Fruit fly (Drosophila melanogaster): ENCODE measurements around the gene FASN2.

Gene FASN2

dm6 chr2L:3037153-3037579, 6.6 kb upstream of the FASN2 start, which contains the start of the genes CG17260 and SerRS:
Gene CG17260, plus strand, starts transcription at chr2L:3037230.
Gene SerRS, minus strand, starts transcription at chr2L:3037403.
- no peak for TF ChIP-seq CG14655 (GFP tag; optimal IDR thresholded peaks at IDR 0.05)
- peak; percentile 86 for TF ChIP-seq CG8159 (tag; optimal IDR thresholded peaks at IDR 0.05)
- peak; percentile 89 for TF ChIP-seq CG15710 (tag; optimal IDR thresholded peaks at IDR 0.05)
- peak; percentile 91 for TF ChIP-seq CG4496 (GFP tag; IDR thresholded peaks at IDR 0.05)
- TF ChIP-seq gl (tag; optimal IDR thresholded peaks at IDR 0.05): peak; percentile 61
- peak; percentile 84 for TF ChIP-seq Pif1B (GFP tag; optimal IDR thresholded peaks at IDR 0.05)
- TF ChIP-seq fd96Ca (GFP tag; IDR thresholded peaks at IDR 0.05): peak; percentile 76
- no peak for TF ChIP-seq Pif1A (GFP tag; optimal IDR thresholded peaks at IDR 0.05)
- peak; percentile 90 for TF ChIP-seq CG9948 (tag; optimal IDR thresholded peaks at IDR 0.05)
- peak; percentile 90 for TF ChIP-seq CG17806 (tag; optimal IDR thresholded peaks at IDR 0.05)
- no peak for TF ChIP-seq D1 (tag; optimal IDR thresholded peaks at IDR 0.05)
- TF ChIP-seq CG13204 (GFP tag; optimal IDR thresholded peaks at IDR 0.05): no peak
- TF ChIP-seq CG34367 (tag; optimal IDR thresholded peaks at IDR 0.05): peak; percentile 76
- peak; percentile 90 for TF ChIP-seq CG10348 (GFP tag; IDR thresholded peaks at IDR 0.05)
- TF ChIP-seq CG8301 (tag; optimal IDR thresholded peaks at IDR 0.05): peak; percentile 86
- TF ChIP-seq EcR (GFP tag; optimal IDR thresholded peaks at IDR 0.05): no peak
- TF ChIP-seq CG32121 (GFP tag; IDR thresholded peaks at IDR 0.05): peak; percentile 91
- TF ChIP-seq rn (GFP tag; IDR thresholded peaks at IDR 0.05): peak; percentile 82
- TF ChIP-seq Snoo (tag; optimal IDR thresholded peaks at IDR 0.05): peak; percentile 81
- TF ChIP-seq Ets98B (GFP tag; IDR thresholded peaks at IDR 0.05): peak; percentile 82
- TF ChIP-seq CG12605 (GFP tag; IDR thresholded peaks at IDR 0.05): peak; percentile 66

- TF ChIP-seq CG14655 (GFP tag; optimal IDR thresholded peaks at IDR 0.05) (no peak), D1 (tag; optimal IDR thresholded peaks at IDR 0.05) (no peak), CG34367 (tag; optimal IDR thresholded peaks at IDR 0.05) (peak; percentile 49), CG9948 (tag; optimal IDR thresholded peaks at IDR 0.05) (peak; percentile 35), Snoo (tag; optimal IDR thresholded peaks at IDR 0.05) (peak; percentile 46), gl (tag; optimal IDR thresholded peaks at IDR 0.05) (no peak), CG10348 (GFP tag; IDR thresholded peaks at IDR 0.05) (no peak), EcR (GFP tag; optimal IDR thresholded peaks at IDR 0.05) (no peak), CG12605 (GFP tag; IDR thresholded peaks at IDR 0.05) (no peak), rn (GFP tag; IDR thresholded peaks at IDR 0.05) (no peak), CG32121 (GFP tag; IDR thresholded peaks at IDR 0.05) (no peak), CG8301 (tag; optimal IDR thresholded peaks at IDR 0.05) (no peak), CG13204 (GFP tag; optimal IDR thresholded peaks at IDR 0.05) (no peak), fd96Ca (GFP tag; IDR thresholded peaks at IDR 0.05) (peak; percentile 60; the same call in 2 of the 3 replicates), CG4496 (GFP tag; IDR thresholded peaks at IDR 0.05) (peak; percentile 56; the same call in 2 of the 3 replicates), Pif1B (GFP tag; optimal IDR thresholded peaks at IDR 0.05) (peak; percentile 73), CG17806 (tag; optimal IDR thresholded peaks at IDR 0.05) (peak; percentile 53), CG8159 (tag; optimal IDR thresholded peaks at IDR 0.05) (peak; percentile 47), CG15710 (tag; optimal IDR thresholded peaks at IDR 0.05) (peak; percentile 58), Pif1A (GFP tag; optimal IDR thresholded peaks at IDR 0.05) (peak; percentile 61), Ets98B (GFP tag; IDR thresholded peaks at IDR 0.05) (no peak; the same call in 1 of the 2 replicates)
Measured at dm6 chr2L:3039774-3040173, 4.0 kb upstream of the FASN2 start, which contains the start of the genes cnir and CG17221. Gene cnir, minus strand, starts transcription at chr2L:3039812. Gene CG17221, plus strand, starts transcription at chr2L:3039976.

DNA sequence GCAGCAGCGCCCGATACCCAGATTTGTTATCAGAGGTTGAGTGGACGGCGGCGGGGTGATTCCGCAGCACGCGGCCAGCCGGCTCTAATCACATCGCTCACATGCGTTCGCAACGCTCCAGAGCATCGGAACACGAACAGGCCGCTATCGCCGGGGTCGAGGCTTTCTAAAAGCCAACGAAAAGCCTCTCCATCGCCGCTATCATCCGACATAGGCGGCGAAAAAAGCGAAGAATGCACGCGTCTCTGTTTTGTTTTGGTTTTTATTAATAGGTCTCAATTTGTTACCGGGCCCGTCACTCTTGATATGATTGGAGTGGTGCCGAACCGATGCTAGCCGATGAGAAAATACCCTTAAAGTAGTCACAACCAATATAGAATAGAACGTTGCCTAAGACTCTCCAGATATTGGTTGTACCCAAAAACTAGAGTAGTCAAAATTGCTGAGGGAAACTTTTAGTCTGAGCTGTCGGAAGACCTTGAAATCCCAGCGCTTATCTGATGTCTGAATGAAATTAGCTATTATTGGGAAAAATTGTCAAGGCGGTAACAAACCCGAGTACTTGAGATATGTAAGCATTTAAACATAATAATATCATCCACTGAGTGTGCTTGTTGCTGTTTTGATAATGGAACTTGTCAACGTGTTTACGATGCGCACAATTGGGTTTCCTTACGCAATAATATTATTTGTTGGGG, 1.7 kb upstream of the FASN2 start, which contains the start of gene CG17261:
Gene CG17261 (plus strand): TSS at position 634 of the 698 bp plus-strand sequence.
- no peak for TF ChIP-seq EcR (GFP tag; optimal IDR thresholded peaks at IDR 0.05)
- no peak for TF ChIP-seq CG12605 (GFP tag; IDR thresholded peaks at IDR 0.05)
- TF ChIP-seq CG14655 (GFP tag; optimal IDR thresholded peaks at IDR 0.05): no peak
- no peak for TF ChIP-seq Snoo (tag; optimal IDR thresholded peaks at IDR 0.05)
- TF ChIP-seq CG32121 (GFP tag; IDR thresholded peaks at IDR 0.05): 0 out of 2 replicates have a peak, but pooled peaks have one; percentile 22
- TF ChIP-seq rn (GFP tag; IDR thresholded peaks at IDR 0.05): no peak
- no peak for TF ChIP-seq CG8159 (tag; optimal IDR thresholded peaks at IDR 0.05)
- TF ChIP-seq Ets98B (GFP tag; IDR thresholded peaks at IDR 0.05): no peak
- TF ChIP-seq CG9948 (tag; optimal IDR thresholded peaks at IDR 0.05): no peak

DNA sequence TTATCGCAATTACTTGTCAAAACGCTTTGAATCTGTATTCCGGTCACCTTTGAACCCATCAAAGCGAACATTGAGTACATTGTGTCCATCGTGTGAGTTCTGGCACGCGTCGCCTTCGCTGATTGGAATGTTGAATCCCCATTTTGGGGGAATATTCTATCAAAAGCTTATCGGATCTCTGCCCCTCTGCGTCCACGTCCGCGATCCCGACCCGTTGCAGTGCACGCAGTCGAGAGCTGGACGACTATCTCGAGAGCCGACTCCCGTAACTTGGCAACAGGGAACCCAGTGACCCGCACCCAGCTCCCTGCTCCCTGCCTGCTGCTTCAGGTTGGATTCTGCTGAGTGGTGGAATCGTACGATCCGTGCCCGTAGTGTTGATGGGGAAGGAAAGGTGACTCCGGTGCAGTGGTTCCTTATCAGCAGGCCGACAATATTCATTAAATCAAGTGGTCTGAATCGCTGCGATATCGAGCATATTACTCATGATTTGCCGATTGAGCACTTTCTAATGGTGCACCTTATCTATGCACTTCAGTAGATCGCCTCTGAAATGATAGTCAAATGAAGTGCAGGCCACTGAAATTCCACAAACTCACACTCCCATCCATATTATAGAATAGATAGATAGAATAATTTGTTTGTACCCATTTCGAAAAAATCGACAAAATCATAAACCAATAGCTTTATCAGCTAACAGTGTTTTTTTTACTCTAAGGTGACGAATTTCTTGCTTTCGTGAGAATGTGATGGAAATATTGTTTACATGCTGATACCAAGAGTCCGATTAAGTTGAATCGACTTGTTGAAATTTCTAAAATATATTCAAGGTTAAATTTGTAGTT, 1.1 kb downstream of the FASN2 start:
- TF ChIP-seq rn (GFP tag; IDR thresholded peaks at IDR 0.05) (no peak), gl (tag; optimal IDR thresholded peaks at IDR 0.05) (no peak), fd96Ca (GFP tag; IDR thresholded peaks at IDR 0.05) (no peak), CG8301 (tag; optimal IDR thresholded peaks at IDR 0.05) (no peak), CG10348 (GFP tag; IDR thresholded peaks at IDR 0.05) (no peak), CG34367 (tag; optimal IDR thresholded peaks at IDR 0.05) (no peak), CG14655 (GFP tag; optimal IDR thresholded peaks at IDR 0.05) (no peak), CG8159 (tag; optimal IDR thresholded peaks at IDR 0.05) (no peak), CG17806 (tag; optimal IDR thresholded peaks at IDR 0.05) (no peak), D1 (tag; optimal IDR thresholded peaks at IDR 0.05) (no peak)

Measured in whole organism, pupa.